Fruit fly (Drosophila melanogaster) whole organism, embryonic: ENCODE data around the gene eIF1.
A peak's percentile ranks its signal among the peaks of the same experiment; 100 is the strongest.

Experiments
- B-H2 ChIP-seq: fragments of 200-800 bp; sonication (Bioruptor generic); optimal IDR thresholded peaks from 2 replicates; lab custom pipeline; 2018; ENCODE audit warnings: missing biosample characterization, mild to moderate bottlenecking, missing genetic modification characterization
- CG12942 ChIP-seq: fragments of 200-800 bp; sonication (Bioruptor generic); optimal IDR thresholded peaks from 3 replicates; lab custom pipeline; 2016; ENCODE audit warnings: missing biosample characterization, missing genetic modification characterization
- CG14050 ChIP-seq: fragments of 200-800 bp; sonication (Bioruptor generic); IDR thresholded peaks from 3 replicates; pipeline ENCODE4 v1.3.6; 2022; ENCODE audit warnings: missing biosample characterization, missing genetic modification characterization
- CG15073 ChIP-seq: fragments of 200-800 bp; sonication (Bioruptor generic); optimal IDR thresholded peaks from 2 replicates; lab custom pipeline; 2016; ENCODE audit warnings: missing biosample characterization, missing genetic modification characterization
- CG15514 ChIP-seq: fragments of 200-800 bp; sonication (Bioruptor generic); optimal IDR thresholded peaks from 3 replicates; lab custom pipeline; 2017; ENCODE audit warnings: missing biosample characterization, missing genetic modification characterization, mild to moderate bottlenecking, moderate library complexity, missing genetic modification reagents
- CG16813 ChIP-seq: fragments of 200-800 bp; sonication (Bioruptor generic); IDR thresholded peaks from 3 replicates; pipeline ENCODE4 v1.3.6; 2022; ENCODE audit warnings: missing biosample characterization, missing genetic modification characterization; ENCODE audit not compliant: partially characterized antibody
- CG3065 ChIP-seq: fragments of 200-800 bp; sonication (Bioruptor generic); optimal IDR thresholded peaks from 2 replicates; lab custom pipeline; 2016; ENCODE audit warnings: missing biosample characterization, missing genetic modification characterization
- CG32532 ChIP-seq: fragments of 200-800 bp; sonication (Bioruptor generic); IDR thresholded peaks from 2 replicates; pipeline ENCODE4 v1.3.6; 2022; ENCODE audit warnings: missing biosample characterization, missing genetic modification characterization
- CG32767 ChIP-seq: fragments of 200-800 bp; sonication (Bioruptor generic); IDR thresholded peaks from 2 replicates; pipeline ENCODE4 v1.3.6; 2022; ENCODE audit warnings: missing biosample characterization, missing genetic modification characterization
- CG4617 ChIP-seq: fragments of 200-800 bp; sonication (Bioruptor generic); optimal IDR thresholded peaks from 3 replicates; lab custom pipeline; 2016; ENCODE audit warnings: missing biosample characterization, missing genetic modification characterization, borderline replicate concordance
- CG4854 ChIP-seq: fragments of 200-800 bp; sonication (Bioruptor generic); optimal IDR thresholded peaks from 2 replicates; lab custom pipeline; 2016; ENCODE audit warnings: missing biosample characterization, missing genetic modification characterization, inconsistent platforms
- CG6683 ChIP-seq: fragments of 200-800 bp; sonication (Bioruptor generic); optimal IDR thresholded peaks from 2 replicates; lab custom pipeline; 2017; ENCODE audit warnings: missing biosample characterization, mild to moderate bottlenecking, missing genetic modification characterization, missing genetic modification reagents
- CG6765 ChIP-seq: fragments of 200-800 bp; sonication (Bioruptor generic); optimal IDR thresholded peaks from 3 replicates; lab custom pipeline; 2017; ENCODE audit warnings: missing biosample characterization, mild to moderate bottlenecking, missing genetic modification characterization
- CG6813 ChIP-seq: fragments of 200-800 bp; sonication (Bioruptor generic); optimal IDR thresholded peaks from 2 replicates; lab custom pipeline; 2017; ENCODE audit warnings: missing biosample characterization, missing genetic modification characterization, mild to moderate bottlenecking, moderate library complexity, missing genetic modification reagents
- CG7928 ChIP-seq: fragments of 200-800 bp; sonication (Bioruptor generic); optimal IDR thresholded peaks from 2 replicates; lab custom pipeline; 2017; ENCODE audit warnings: missing biosample characterization, mild to moderate bottlenecking, missing genetic modification characterization
- Dip2 ChIP-seq: fragments of 200-800 bp; sonication (Bioruptor generic); IDR thresholded peaks from 2 replicates; pipeline ENCODE4 v1.3.6; 2022; ENCODE audit warnings: missing biosample characterization, missing genetic modification characterization
- Ets65A ChIP-seq: fragments of 200-800 bp; sonication (Bioruptor generic); peaks from one replicate; lab custom pipeline; 2016; ENCODE audit warnings: missing biosample characterization, missing genetic modification characterization
- Fer1 ChIP-seq: fragments of 200-800 bp; sonication (Bioruptor generic); optimal IDR thresholded peaks from 2 replicates; lab custom pipeline; 2017; ENCODE audit warnings: missing biosample characterization, mild to moderate bottlenecking, missing genetic modification characterization
- Fer3 ChIP-seq: fragments of 200-800 bp; sonication (Bioruptor generic); optimal IDR thresholded peaks from 2 replicates; lab custom pipeline; 2018; ENCODE audit warnings: missing biosample characterization, mild to moderate bottlenecking, missing genetic modification characterization, moderate library complexity
- Meics ChIP-seq: fragments of 200-800 bp; sonication (Bioruptor generic); optimal IDR thresholded peaks from 2 replicates; lab custom pipeline; 2017; ENCODE audit warnings: missing biosample characterization, mild to moderate bottlenecking, missing genetic modification characterization
- Myb ChIP-seq: fragments of 200-800 bp; sonication (Bioruptor generic); optimal IDR thresholded peaks from 2 replicates; lab custom pipeline; 2016; ENCODE audit warnings: missing biosample characterization, missing genetic modification characterization
- NK7.1 ChIP-seq: fragments of 200-800 bp; sonication (Bioruptor generic); optimal IDR thresholded peaks from 3 replicates; lab custom pipeline; 2016; ENCODE audit warnings: missing biosample characterization, missing genetic modification characterization
- Sin3A ChIP-seq: fragments of >200 bp; optimal IDR thresholded peaks from 2 replicates; lab custom pipeline; 2018
- Sox100B ChIP-seq: fragments of 200-800 bp; sonication (Bioruptor generic); optimal IDR thresholded peaks from 3 replicates; lab custom pipeline; 2018; ENCODE audit warnings: missing biosample characterization, mild to moderate bottlenecking, missing genetic modification characterization
- Sry-δ ChIP-seq: fragments of 200-800 bp; sonication (Bioruptor generic); optimal IDR thresholded peaks from 2 replicates; lab custom pipeline; 2016; ENCODE audit warnings: missing biosample characterization, missing genetic modification characterization
- Tbp ChIP-seq: fragments of >200 bp; optimal IDR thresholded peaks from 2 replicates; lab custom pipeline; 2018; ENCODE audit warnings: missing biosample characterization, missing genetic modification characterization
- bab2 ChIP-seq: fragments of 200-800 bp; sonication (Bioruptor generic); optimal IDR thresholded peaks from 2 replicates; lab custom pipeline; 2016; ENCODE audit warnings: missing biosample characterization, missing genetic modification characterization
- br ChIP-seq: fragments of >200 bp; optimal IDR thresholded peaks from 2 replicates; lab custom pipeline; 2017
- cato ChIP-seq: fragments of 200-800 bp; sonication (Bioruptor generic); optimal IDR thresholded peaks from 2 replicates; lab custom pipeline; 2016; ENCODE audit warnings: missing biosample characterization, missing genetic modification characterization, borderline replicate concordance
- croc ChIP-seq: fragments of 200-800 bp; sonication (Bioruptor generic); conservative IDR thresholded peaks from 3 replicates; pipeline ENCODE4 v1.3.6; 2022; ENCODE audit warnings: missing biosample characterization, missing genetic modification characterization
- crp ChIP-seq, 2 experiments: fragments of 200-800 bp; sonication (Bioruptor generic); optimal IDR thresholded peaks; 2 replicates in 1 of 2; 3 replicates in 1 of 2; lab custom pipeline; 2017; ENCODE audit warnings: missing biosample characterization in 2 of 2, missing genetic modification characterization in 2 of 2, mild to moderate bottlenecking in 1 of 2, moderate library complexity in 1 of 2
- dati ChIP-seq: fragments of 200-800 bp; sonication (Bioruptor generic); IDR thresholded peaks from 2 replicates; pipeline ENCODE4 v1.3.6; 2022; ENCODE audit warnings: missing biosample characterization, missing genetic modification characterization
- fd3F ChIP-seq: fragments of 200-800 bp; sonication (Bioruptor generic); optimal IDR thresholded peaks from 2 replicates; lab custom pipeline; 2018; ENCODE audit warnings: missing biosample characterization, mild to moderate bottlenecking, missing genetic modification characterization, moderate library complexity
- gfzf ChIP-seq: fragments of 200-800 bp; sonication (Bioruptor generic); optimal IDR thresholded peaks from 2 replicates; lab custom pipeline; 2016; ENCODE audit warnings: missing biosample characterization, mild to moderate bottlenecking, missing genetic modification characterization, moderate library complexity
- gro ChIP-seq: fragments of 200-800 bp; sonication (Bioruptor generic); optimal IDR thresholded peaks from 2 replicates; lab custom pipeline; 2016; ENCODE audit warnings: missing biosample characterization, missing genetic modification characterization
- h ChIP-seq: fragments of >200 bp; optimal IDR thresholded peaks from 2 replicates; lab custom pipeline; 2017
- inv ChIP-seq: fragments of 200-800 bp; sonication (Bioruptor generic); IDR thresholded peaks from 2 replicates; pipeline ENCODE4 v1.3.6; 2022; ENCODE audit warnings: missing biosample characterization, missing genetic modification characterization; ENCODE audit not compliant: partially characterized antibody
- lilli ChIP-seq: fragments of 200-800 bp; sonication (Bioruptor generic); optimal IDR thresholded peaks from 3 replicates; lab custom pipeline; 2016; ENCODE audit warnings: missing biosample characterization, missing genetic modification characterization
- nerfin-1 ChIP-seq: fragments of 200-800 bp; sonication (Bioruptor generic); optimal IDR thresholded peaks from 3 replicates; lab custom pipeline; 2019; ENCODE audit warnings: missing biosample characterization, mild to moderate bottlenecking, missing genetic modification characterization, moderate library complexity
- nmo ChIP-seq: fragments of 200-800 bp; sonication (Bioruptor generic); optimal IDR thresholded peaks from 2 replicates; lab custom pipeline; 2018; ENCODE audit warnings: missing biosample characterization, mild to moderate bottlenecking, missing genetic modification characterization, moderate library complexity
- nom ChIP-seq: fragments of 200-800 bp; sonication (Bioruptor generic); optimal IDR thresholded peaks from 2 replicates; lab custom pipeline; 2017; ENCODE audit warnings: missing biosample characterization, missing genetic modification characterization, mild to moderate bottlenecking, moderate library complexity, missing genetic modification reagents
- salm ChIP-seq: fragments of 200-800 bp; sonication (Bioruptor generic); optimal IDR thresholded peaks from 2 replicates; lab custom pipeline; 2018; ENCODE audit warnings: missing biosample characterization, mild to moderate bottlenecking, missing genetic modification characterization
- sc ChIP-seq, 3 experiments: fragments of >200 bp in 2 of 3; fragments of 200-800 bp in 1 of 3; sonication (Bioruptor generic) in 1 of 3; optimal IDR thresholded peaks; 2 replicates in 2 of 3; 3 replicates in 1 of 3; lab custom pipeline; 2017; ENCODE audit warnings: mild to moderate bottlenecking in 1 of 3, missing biosample characterization in 1 of 3, missing genetic modification characterization in 1 of 3, missing genetic modification reagents in 1 of 3
- sens ChIP-seq: fragments of 200-800 bp; sonication (Bioruptor generic); peaks from one replicate; lab custom pipeline; 2016; ENCODE audit warnings: missing biosample characterization, missing genetic modification characterization
- sens-2 ChIP-seq: fragments of 200-800 bp; sonication (Bioruptor generic); IDR thresholded peaks from 2 replicates; pipeline ENCODE4 v1.3.6; 2022; ENCODE audit warnings: missing biosample characterization, missing genetic modification characterization
- tgo ChIP-seq: fragments of 200-800 bp; sonication (Bioruptor generic); IDR thresholded peaks from 3 replicates; pipeline ENCODE4 v1.3.6; 2022; ENCODE audit warnings: missing biosample characterization, missing genetic modification characterization
- twi ChIP-seq: fragments of 200-800 bp; optimal IDR thresholded peaks from 2 replicates; lab custom pipeline; 2019; ENCODE audit warnings: missing biosample characterization, mild to moderate bottlenecking, missing genetic modification characterization, moderate library complexity
- tx ChIP-seq: fragments of 200-800 bp; sonication (Bioruptor generic); optimal IDR thresholded peaks from 2 replicates; lab custom pipeline; 2016; ENCODE audit warnings: missing biosample characterization, missing genetic modification characterization
- vnd ChIP-seq: fragments of 200-800 bp; sonication (Bioruptor generic); IDR thresholded peaks from 3 replicates; pipeline ENCODE4 v1.3.6; 2022; ENCODE audit warnings: missing biosample characterization, missing genetic modification characterization; ENCODE audit not compliant: partially characterized antibody
- zen2 ChIP-seq: fragments of 200-800 bp; sonication (Bioruptor generic); IDR thresholded peaks from 3 replicates; pipeline ENCODE4 v1.3.6; 2022; ENCODE audit warnings: missing biosample characterization, missing genetic modification characterization; ENCODE audit not compliant: partially characterized antibody

The eIF1 gene

DNA sequence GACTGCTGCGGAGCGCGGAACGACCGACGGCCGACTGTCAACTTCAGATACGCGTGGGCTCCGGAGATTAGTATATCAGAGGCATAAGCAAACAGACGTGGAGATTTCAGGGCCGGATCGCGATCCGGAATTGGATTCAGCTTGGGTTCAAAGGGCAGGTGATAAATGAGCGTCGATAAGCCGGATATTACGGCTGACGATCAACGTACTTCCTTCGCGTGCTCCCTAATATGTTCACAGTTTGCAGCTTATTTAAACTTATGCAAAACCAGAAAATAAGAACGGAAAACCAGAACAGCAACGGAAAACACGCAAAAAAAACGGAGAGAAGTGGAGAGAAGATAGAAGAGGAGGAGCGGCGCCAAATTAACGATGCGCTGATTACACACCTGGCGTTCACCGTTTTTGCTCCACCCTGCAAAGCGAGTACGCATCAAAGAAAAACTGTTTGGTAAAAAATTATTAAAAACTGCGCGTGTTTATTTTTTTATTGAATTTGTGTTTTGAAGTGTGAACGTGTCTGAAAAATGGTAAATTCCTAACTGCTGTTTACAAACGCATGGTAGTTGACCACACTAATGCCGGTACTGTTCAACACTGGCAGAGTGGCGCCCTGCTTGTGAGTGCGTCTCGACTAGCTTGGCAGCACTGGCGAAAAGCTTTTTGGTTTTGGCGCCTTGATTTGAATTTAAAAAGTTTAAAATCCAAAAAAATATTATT is 16.1 kb downstream of the eIF1 start, which contains the start of gene CG17746 (continued):
- TF ChIP-seq NK7.1 (GFP tag; lab: Kevin White, UChicago) (no peak), CG16813 (GFP tag; lab: Robert Waterston, UW) (peak; percentile 60; the same call in 2 of the 3 replicates), vnd (GFP tag; lab: Robert Waterston, UW) (no peak), crp (GFP tag; optimal IDR thresholded peaks at IDR 0.05; lab: Kevin White, UChicago) (no peak), fd3F (GFP tag; lab: Kevin White, UChicago) (no peak), Fer3 (tag; lab: Kevin White, UChicago) (no peak), CG3065 (GFP tag; lab: Kevin White, UChicago) (no peak), CG14050 (GFP tag; lab: Robert Waterston, UW) (no peak), br (lab: Kevin White, UChicago) (no peak), croc (no peak), CG7928 (GFP tag; lab: Kevin White, UChicago) (peak; percentile 41), tx (GFP tag; lab: Kevin White, UChicago) (peak; percentile 48), CG12942 (GFP tag; lab: Kevin White, UChicago) (no peak), gfzf (GFP tag; lab: Kevin White, UChicago) (peak; percentile 99), sens-2 (no peak), CG32532 (GFP tag; lab: Robert Waterston, UW) (no peak), h (lab: Kevin White, UChicago) (no peak), Myb (GFP tag; lab: Kevin White, UChicago) (peak; percentile 79), nerfin-1 (tag; lab: Kevin White, UChicago) (peak; percentile 12), Sin3A (lab: Kevin White, UChicago) (peak; percentile 64), sc (optimal IDR thresholded peaks at IDR 0.05; lab: Kevin White, UChicago) (no peak), sc (GFP tag; optimal IDR thresholded peaks at IDR 0.05; lab: Kevin White, UChicago) (no peak), CG6813 (no peak), gro (GFP tag; lab: Kevin White, UChicago) (peak; percentile 82), dati (GFP tag; lab: Robert Waterston, UW) (no peak), tgo (GFP tag; lab: Robert Waterston, UW) (no peak), B-H2 (GFP tag; lab: Kevin White, UChicago) (peak; percentile 67), CG15073 (GFP tag; lab: Kevin White, UChicago) (no peak), zen2 (GFP tag; lab: Robert Waterston, UW) (no peak), CG6683 (GFP tag; lab: Kevin White, UChicago) (no peak), sens (GFP tag; lab: Kevin White, UChicago) (no peak), CG15514 (GFP tag; lab: Kevin White, UChicago) (peak; percentile 86), twi (tag; lab: Kevin White, UChicago) (no peak), Sry-δ (GFP tag; lab: Kevin White, UChicago) (peak; percentile 60), inv (GFP tag; lab: Robert Waterston, UW) (no peak), CG6765 (no peak), nom (GFP tag; lab: Kevin White, UChicago) (peak; percentile 57), bab2 (GFP tag; lab: Kevin White, UChicago) (peak; percentile 58), CG32767 (no peak), Dip2 (no peak), Meics (no peak), cato (GFP tag; lab: Kevin White, UChicago) (no peak), salm (tag; lab: Kevin White, UChicago) (no peak), Sox100B (GFP tag; lab: Kevin White, UChicago) (no peak), nmo (peak; percentile 43), CG4617 (GFP tag; lab: Kevin White, UChicago) (peak; percentile 91), Fer1 (GFP tag; lab: Kevin White, UChicago) (peak; percentile 46), CG4854 (GFP tag; lab: Kevin White, UChicago) (peak; percentile 42), lilli (GFP tag; lab: Kevin White, UChicago) (peak; percentile 62), Ets65A (peak; percentile 92), Tbp (GFP tag; lab: Kevin White, UChicago) (no peak)
